Worm (Caenorhabditis elegans): ENCODE results near the gene Y43F8B.18.

DNA sequence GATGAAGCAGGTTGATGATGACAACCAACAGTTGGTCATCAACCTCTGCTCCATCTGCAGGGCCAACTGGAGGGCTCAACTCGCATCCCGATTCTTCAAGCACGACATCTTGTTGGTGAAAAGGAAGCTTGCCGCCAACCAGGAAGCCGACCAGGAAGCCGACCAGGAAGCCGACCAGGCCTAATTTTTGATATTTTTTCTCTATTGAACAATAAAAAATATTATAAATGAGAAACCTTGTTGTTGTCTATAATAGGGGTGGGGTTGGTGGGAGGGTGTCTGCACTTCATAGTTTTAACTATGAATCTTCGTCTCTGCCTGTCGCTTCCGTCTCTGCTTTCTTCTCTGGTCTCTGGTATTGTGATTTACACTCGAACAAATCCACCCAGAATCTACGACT, at the start of gene Y43F8B.18:
- no peak for TF ChIP-seq aly-1 (tag; optimal IDR thresholded peaks at IDR 0.05)
- no peak for TF ChIP-seq tbx-37 (GFP tag; conservative IDR thresholded peaks at IDR 0.05)
- TF ChIP-seq ceh-13 (GFP tag; optimal IDR thresholded peaks at IDR 0.05): no peak
- no peak for TF ChIP-seq hmg-4 (GFP tag; optimal IDR thresholded peaks at IDR 0.05)
- no peak for TF ChIP-seq flt-1 (GFP tag; IDR thresholded peaks at IDR 0.05)
- TF ChIP-seq ama-1 (optimal IDR thresholded peaks at IDR 0.05): no peak
- TF ChIP-seq ets-7 (tag; optimal IDR thresholded peaks at IDR 0.05): no peak
- no peak for TF ChIP-seq pes-1 (GFP tag; IDR thresholded peaks at IDR 0.05)
- TF ChIP-seq ceh-36 (tag; optimal IDR thresholded peaks at IDR 0.05): no peak
- no peak for TF ChIP-seq tra-4 (tag; optimal IDR thresholded peaks at IDR 0.05)
- no peak for TF ChIP-seq hnd-1 (tag; optimal IDR thresholded peaks at IDR 0.05)

Measured in whole organism, early embryonic.